Fruit fly (Drosophila melanogaster) whole organism: ENCODE data around the gene CG33272.

Source experiments
- CG8478 ChIP-seq: fragments of >200 bp; optimal IDR thresholded peaks from 2 replicates; lab custom pipeline; 2018; ENCODE audit warnings: inconsistent platforms
- Dll ChIP-seq: fragments of >200 bp; optimal IDR thresholded peaks from 2 replicates; lab custom pipeline; 2017
- EcR ChIP-seq, 2 experiments: fragments of >200 bp; optimal IDR thresholded peaks; 2 replicates each; lab custom pipeline; 2017; ENCODE audit warnings: missing biosample characterization in 2 of 2, missing genetic modification characterization in 2 of 2, missing genetic modification reagents in 2 of 2
- pan ChIP-seq: fragments of >200 bp; optimal IDR thresholded peaks from 2 replicates; lab custom pipeline; 2017
- usp ChIP-seq: fragments of >200 bp; optimal IDR thresholded peaks from 2 replicates; lab custom pipeline; 2017; ENCODE audit warnings: missing biosample characterization, missing genetic modification characterization, mixed read lengths

- TF ChIP-seq pan (lab: Kevin White, UChicago): no peak
- TF ChIP-seq Dll: no peak
- TF ChIP-seq usp (GFP tag; lab: Kevin White, UChicago): no peak
- TF ChIP-seq CG8478 (lab: Kevin White, UChicago): no peak
- no peak for TF ChIP-seq EcR (GFP tag; optimal IDR thresholded peaks at IDR 0.05; lab: Kevin White, UChicago)
Observed at dm6 chr3L:11489489-11489888, 20.9 kb downstream of the CG33272 start.
